Worm (Caenorhabditis elegans) whole organism, midembryonic: ENCODE results near the gene C13E3.1.

Experiments
- T22C8.4 ChIP-seq: fragments of 200-800 bp; sonication (Bioruptor generic); IDR thresholded peaks from 2 replicates; pipeline ENCODE4 v1.3.6; 2022; ENCODE audit warnings: missing genetic modification characterization, missing compliant biosample characterization
- klf-2 ChIP-seq: fragments of 200-800 bp; sonication (Bioruptor generic); conservative IDR thresholded peaks from 2 replicates; pipeline ENCODE4 v1.3.6; 2022; ENCODE audit warnings: missing genetic modification reagents, missing genetic modification characterization, missing compliant biosample characterization

ce11 chrX:8931647-8932046, 38.7 kb downstream of the C13E3.1 start:
- TF ChIP-seq klf-2 (no peak), T22C8.4 (GFP tag; lab: Robert Waterston, UW) (no peak)
